Worm (Caenorhabditis elegans): ENCODE data around the gene srd-31.

DNA sequence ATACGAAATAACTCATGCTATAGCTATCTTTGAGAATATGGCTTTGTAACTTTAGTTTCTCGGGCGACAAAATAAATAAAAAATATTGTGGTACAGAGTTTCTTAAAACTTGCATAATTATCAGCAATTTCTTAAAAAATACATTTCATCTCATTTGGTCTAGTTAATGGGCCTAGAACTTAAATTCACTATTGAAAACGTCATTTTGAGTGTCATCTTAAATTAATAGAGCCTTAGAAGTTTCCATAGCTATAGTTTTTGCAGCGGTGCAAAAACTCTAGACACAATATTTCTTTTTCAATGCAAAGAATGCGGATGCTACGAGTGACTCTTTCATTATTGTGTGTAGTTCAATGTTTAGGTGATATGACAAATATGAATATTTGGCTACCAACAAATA, 22.5 kb downstream of the srd-31 start, which contains the start of gene clec-215:
- TF ChIP-seq lin-13 (tag; optimal IDR thresholded peaks at IDR 0.05) (no peak), M03D4.4 (tag; optimal IDR thresholded peaks at IDR 0.05) (no peak), mep-1 (tag; optimal IDR thresholded peaks at IDR 0.05) (no peak), zip-8 (tag; optimal IDR thresholded peaks at IDR 0.05) (no peak), pha-4 (tag; optimal IDR thresholded peaks at IDR 0.05) (no peak), unc-39 (tag; optimal IDR thresholded peaks at IDR 0.05) (no peak), sptf-1 (tag; optimal IDR thresholded peaks at IDR 0.05) (no peak), nhr-2 (tag; optimal IDR thresholded peaks at IDR 0.05) (no peak), nhr-12 (tag; optimal IDR thresholded peaks at IDR 0.05) (no peak), mls-2 (tag; optimal IDR thresholded peaks at IDR 0.05) (no peak), nhr-28 (tag; optimal IDR thresholded peaks at IDR 0.05) (no peak), ceh-39 (tag; optimal IDR thresholded peaks at IDR 0.05) (no peak), ceh-83 (GFP tag; optimal IDR thresholded peaks at IDR 0.05) (no peak)

Data from whole organism, mixed stage, embryonic.